Worm (Caenorhabditis elegans) whole organism, L4 larva: ENCODE measurements around the gene tsr-2.

Experiments
- D1046.2 ChIP-seq: fragments of 200-800 bp; sonication (Bioruptor generic); IDR thresholded peaks from 2 replicates; pipeline ENCODE4 v1.3.6; 2022; ENCODE audit warnings: missing genetic modification characterization, missing compliant biosample characterization
- F37D6.2 ChIP-seq: sonication (generic microtip); optimal IDR thresholded peaks from 2 replicates; lab custom pipeline; 2016; ENCODE audit warnings: mild to moderate bottlenecking, missing genetic modification characterization, missing compliant biosample characterization
- F44E2.7 ChIP-seq: fragments of 200-800 bp; sonication (Bioruptor generic); IDR thresholded peaks from 2 replicates; pipeline ENCODE4 v2.1.2; 2022; ENCODE audit warnings: missing genetic modification characterization, missing compliant biosample characterization
- T20F7.1 ChIP-seq: fragments of 200-800 bp; sonication (Bioruptor generic); optimal IDR thresholded peaks from 2 replicates; lab custom pipeline; 2018; ENCODE audit warnings: mild to moderate bottlenecking, missing genetic modification characterization, missing compliant biosample characterization
- T26A8.4 ChIP-seq: fragments of 200-800 bp; sonication (Bioruptor generic); IDR thresholded peaks from 2 replicates; pipeline ENCODE4 v1.3.6; 2022; ENCODE audit warnings: missing genetic modification characterization, missing compliant biosample characterization
- ZK546.5 ChIP-seq, 2 experiments: sonication (generic microtip); optimal IDR thresholded peaks; 2 replicates each; lab custom pipeline; 2017; ENCODE audit warnings: missing biosample characterization in 2 of 2, missing genetic modification characterization in 2 of 2
- aha-1 ChIP-seq: fragments of 150-350 bp; peaks from one replicate; lab custom pipeline; 2014; ENCODE audit warnings: missing biosample characterization, missing genetic modification characterization
- ama-1 ChIP-seq: fragments of 150-350 bp; optimal IDR thresholded peaks from 2 replicates; lab custom pipeline; 2014; ENCODE audit warnings: inconsistent platforms, mixed read lengths
- arid-1 ChIP-seq: fragments of 200-800 bp; sonication (Bioruptor generic); conservative IDR thresholded peaks from 2 replicates; pipeline ENCODE4 v1.3.6; 2022; ENCODE audit warnings: missing genetic modification reagents, missing genetic modification characterization, missing compliant biosample characterization
- attf-4 ChIP-seq: sonication (generic microtip); optimal IDR thresholded peaks from 3 replicates; lab custom pipeline; 2017; ENCODE audit warnings: missing biosample characterization, missing genetic modification characterization
- ceh-20 ChIP-seq: fragments of 200-800 bp; sonication (Bioruptor generic); IDR thresholded peaks from 2 replicates; pipeline ENCODE4 v1.3.6; 2022; ENCODE audit warnings: missing genetic modification reagents, missing genetic modification characterization, missing compliant biosample characterization
- ctbp-1 ChIP-seq: fragments of 200-800 bp; sonication (Bioruptor generic); IDR thresholded peaks from 2 replicates; pipeline ENCODE4 v1.3.6; 2022; ENCODE audit warnings: missing genetic modification reagents, missing genetic modification characterization, missing compliant biosample characterization
- daf-16 ChIP-seq, 3 experiments: sonication (generic microtip); optimal IDR thresholded peaks; 2 replicates each; lab custom pipeline; 2016 to 2017; ENCODE audit warnings: missing genetic modification characterization in 3 of 3, missing genetic modification reagents in 3 of 3, mild to moderate bottlenecking in 2 of 3, missing compliant biosample characterization in 2 of 3, missing biosample characterization in 1 of 3, moderate library complexity in 1 of 3
- daf-8 ChIP-seq: fragments of 200-800 bp; sonication (Bioruptor generic); IDR thresholded peaks from 2 replicates; pipeline ENCODE4 v1.3.6; 2022; ENCODE audit warnings: missing genetic modification characterization, missing compliant biosample characterization
- dmd-6 ChIP-seq: fragments of 200-800 bp; sonication (Bioruptor generic); IDR thresholded peaks from 2 replicates; pipeline ENCODE4 v1.3.6; 2022; ENCODE audit warnings: missing genetic modification reagents, missing genetic modification characterization, missing compliant biosample characterization
- dmd-9 ChIP-seq: fragments of 200-800 bp; sonication (Bioruptor generic); IDR thresholded peaks from 2 replicates; pipeline ENCODE4 v1.3.6; 2022; ENCODE audit warnings: missing genetic modification reagents, missing genetic modification characterization, missing compliant biosample characterization
- dve-1 ChIP-seq: sonication (generic microtip); optimal IDR thresholded peaks from 2 replicates; lab custom pipeline; 2017; ENCODE audit warnings: antibody characterized with exemption, mild to moderate bottlenecking, missing genetic modification characterization, missing compliant biosample characterization; ENCODE audit not compliant: insufficient read depth
- egl-27 ChIP-seq: sonication (generic microtip); optimal IDR thresholded peaks from 3 replicates; lab custom pipeline; 2017; ENCODE audit warnings: missing biosample characterization, missing genetic modification reagents, missing genetic modification characterization
- hif-1 ChIP-seq, 2 experiments: sonication (generic microtip); optimal IDR thresholded peaks; 2 replicates each; lab custom pipeline; 2016 to 2017; ENCODE audit warnings: missing compliant biosample characterization in 2 of 2, missing genetic modification characterization in 2 of 2, missing genetic modification reagents in 2 of 2, missing genotype in 2 of 2, mild to moderate bottlenecking in 1 of 2
- hlh-11 ChIP-seq: fragments of 200-800 bp; sonication (Bioruptor generic); optimal IDR thresholded peaks from 2 replicates; lab custom pipeline; 2018; ENCODE audit warnings: mild to moderate bottlenecking, missing genetic modification characterization, missing compliant biosample characterization
- hlh-30 ChIP-seq: sonication (generic microtip); optimal IDR thresholded peaks from 2 replicates; lab custom pipeline; 2017; ENCODE audit warnings: antibody characterized with exemption, mild to moderate bottlenecking, missing genetic modification characterization, missing compliant biosample characterization; ENCODE audit not compliant: insufficient read depth
- hmg-1.1 ChIP-seq: fragments of 200-800 bp; sonication (Bioruptor generic); IDR thresholded peaks from 2 replicates; pipeline ENCODE4 v1.3.6; 2022; ENCODE audit warnings: missing genetic modification reagents, missing genetic modification characterization, missing compliant biosample characterization
- lin-38 ChIP-seq: fragments of 200-800 bp; sonication (Bioruptor generic); IDR thresholded peaks from 2 replicates; pipeline ENCODE4 v1.3.6; 2022; ENCODE audit warnings: missing genetic modification reagents, missing genetic modification characterization, missing compliant biosample characterization
- lsy-2 ChIP-seq, 2 experiments: fragments of 150-350 bp in 1 of 2; sonication (generic microtip) in 1 of 2; optimal IDR thresholded peaks; 2 replicates each; lab custom pipeline; 2014 to 2017; ENCODE audit warnings: missing biosample characterization in 2 of 2, missing genetic modification characterization in 2 of 2
- madf-5 ChIP-seq, 2 experiments: fragments of 200-800 bp; sonication (Bioruptor generic); IDR thresholded peaks; 2 replicates each; pipeline ENCODE4 v1.3.6; 2022; ENCODE audit warnings: missing compliant biosample characterization in 2 of 2, missing genetic modification characterization in 2 of 2
- mdl-1 ChIP-seq, 2 experiments: fragments of 150-350 bp in 1 of 2; sonication (generic microtip) in 1 of 2; optimal IDR thresholded peaks; 2 replicates each; lab custom pipeline; 2014 to 2017; ENCODE audit warnings: missing biosample characterization in 2 of 2, missing genetic modification characterization in 2 of 2
- mes-2 ChIP-seq: sonication (generic microtip); optimal IDR thresholded peaks from 2 replicates; lab custom pipeline; 2016; ENCODE audit warnings: missing genotype, mild to moderate bottlenecking, missing genetic modification characterization, missing compliant biosample characterization; ENCODE audit not compliant: poor library complexity, severe bottlenecking
- mxl-3 ChIP-seq: fragments of 200-800 bp; sonication (Bioruptor generic); optimal IDR thresholded peaks from 2 replicates; lab custom pipeline; 2018; ENCODE audit warnings: mild to moderate bottlenecking, missing genetic modification characterization, missing compliant biosample characterization
- nhr-102 ChIP-seq: sonication (generic microtip); optimal IDR thresholded peaks from 2 replicates; lab custom pipeline; 2016; ENCODE audit warnings: mild to moderate bottlenecking, missing genetic modification characterization, moderate library complexity, missing compliant biosample characterization
- nhr-11 ChIP-seq: fragments of 150-350 bp; optimal IDR thresholded peaks from 2 replicates; lab custom pipeline; 2014; ENCODE audit warnings: missing biosample characterization, missing genetic modification characterization
- nhr-25 ChIP-seq: sonication (generic microtip); optimal IDR thresholded peaks from 2 replicates; lab custom pipeline; 2017; ENCODE audit warnings: missing genetic modification characterization, mild to moderate bottlenecking, missing compliant biosample characterization, antibody characterized with exemption, moderate library complexity, borderline replicate concordance; ENCODE audit not compliant: insufficient read depth
- nhr-6 ChIP-seq: fragments of 150-350 bp; optimal IDR thresholded peaks from 2 replicates; lab custom pipeline; 2014; ENCODE audit warnings: missing biosample characterization, missing genetic modification characterization
- pha-4 ChIP-seq, 2 experiments: fragments of 150-350 bp in 1 of 2; fragments of 200-800 bp in 1 of 2; sonication (Bioruptor generic) in 1 of 2; IDR thresholded peaks in 1 of 2; optimal IDR thresholded peaks in 1 of 2; 2 replicates each; pipeline versions ENCODE4 v1.3.6 to Lab custom; 2014 to 2022; ENCODE audit warnings: missing genetic modification characterization in 2 of 2, missing genetic modification reagents in 2 of 2, missing biosample characterization in 1 of 2, missing compliant biosample characterization in 1 of 2
- php-3 ChIP-seq: fragments of 200-800 bp; sonication (Bioruptor generic); IDR thresholded peaks from 2 replicates; pipeline ENCODE4 v1.3.6; 2022; ENCODE audit warnings: missing genetic modification reagents, missing genetic modification characterization, missing compliant biosample characterization
- pqm-1 ChIP-seq: sonication (generic microtip); optimal IDR thresholded peaks from 2 replicates; lab custom pipeline; 2017; ENCODE audit warnings: missing biosample characterization, missing genetic modification characterization
- rbr-2 ChIP-seq: sonication (generic microtip); optimal IDR thresholded peaks from 2 replicates; lab custom pipeline; 2016; ENCODE audit warnings: missing genotype, missing genetic modification characterization, missing compliant biosample characterization
- saeg-2 ChIP-seq: fragments of 200-800 bp; sonication (Bioruptor generic); IDR thresholded peaks from 2 replicates; pipeline ENCODE4 v1.3.6; 2022; ENCODE audit warnings: missing genetic modification reagents, missing genetic modification characterization, missing compliant biosample characterization
- snpc-1.2 ChIP-seq: fragments of 200-800 bp; sonication (Bioruptor generic); IDR thresholded peaks from 2 replicates; pipeline ENCODE4 v1.3.6; 2022; ENCODE audit warnings: missing genetic modification reagents, missing genetic modification characterization, missing compliant biosample characterization
- snpc-4 ChIP-seq: fragments of 150-350 bp; optimal IDR thresholded peaks from 2 replicates; lab custom pipeline; 2014; ENCODE audit warnings: missing biosample characterization, missing genetic modification characterization
- tag-97 ChIP-seq: fragments of 200-800 bp; sonication (Bioruptor generic); IDR thresholded peaks from 2 replicates; pipeline ENCODE4 v1.3.6; 2022; ENCODE audit warnings: missing genetic modification characterization, missing compliant biosample characterization
- unc-39 ChIP-seq: sonication (generic microtip); optimal IDR thresholded peaks from 2 replicates; lab custom pipeline; 2017; ENCODE audit warnings: missing biosample characterization, missing genetic modification characterization
- ztf-7 ChIP-seq: fragments of 150-350 bp; optimal IDR thresholded peaks from 2 replicates; lab custom pipeline; 2014; ENCODE audit warnings: missing biosample characterization, missing genetic modification characterization

tsr-2 gene

DNA sequence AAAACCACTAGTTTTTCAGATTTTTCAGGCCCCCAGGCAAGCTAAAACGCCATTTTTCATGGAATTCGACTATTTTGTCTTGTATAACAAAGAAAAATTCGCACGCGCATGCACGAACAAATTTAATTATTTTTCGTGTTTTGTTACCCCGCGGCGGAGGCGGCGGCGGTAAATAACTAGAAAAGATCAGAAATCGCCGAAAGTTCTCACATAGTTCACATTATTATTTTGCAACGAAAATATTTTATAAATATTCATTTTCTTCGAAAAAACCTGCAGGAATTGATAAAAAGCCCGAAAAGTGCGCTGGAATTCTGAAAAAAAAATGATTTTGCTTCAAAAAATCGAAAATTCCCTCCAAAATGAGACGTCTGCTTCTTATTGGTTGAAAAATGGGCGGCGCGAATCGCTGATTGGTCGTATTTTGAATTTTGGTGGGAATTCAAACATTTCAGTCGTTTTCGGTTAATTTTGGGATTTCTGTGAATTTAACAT lies 1.1 kb downstream of the tsr-2 start (continued):
- no peak for TF ChIP-seq F37D6.2 (tag; lab: Kevin White, UChicago)
- peak in 1 of 2 experiments; percentile 35 for TF ChIP-seq hif-1 (tag; optimal IDR thresholded peaks at IDR 0.05; lab: Kevin White, UChicago)
- no peak for TF ChIP-seq mxl-3 (GFP tag; lab: Kevin White, UChicago)
- TF ChIP-seq nhr-25 (tag; lab: Kevin White, UChicago) = no peak
- peak; percentile 50 for TF ChIP-seq ama-1 (lab: Kevin White, UChicago)
- TF ChIP-seq T20F7.1 (GFP tag; lab: Kevin White, UChicago) = no peak
- TF ChIP-seq lin-38 (GFP tag; lab: Robert Waterston, UW) = peak; percentile 62
- TF ChIP-seq egl-27 (tag; lab: Kevin White, UChicago) = no peak
- no peak for TF ChIP-seq mes-2 (tag; lab: Kevin White, UChicago)
- no peak for TF ChIP-seq ceh-20 (GFP tag; lab: Robert Waterston, UW)
- TF ChIP-seq nhr-102 (tag; lab: Kevin White, UChicago) = no peak
- TF ChIP-seq F44E2.7 = no peak
- no peak for TF ChIP-seq ztf-7
- TF ChIP-seq unc-39 (tag; lab: Kevin White, UChicago) = no peak
- TF ChIP-seq daf-8 (GFP tag; lab: Robert Waterston, UW) = no peak
- TF ChIP-seq hmg-1.1 (GFP tag; lab: Robert Waterston, UW) = no peak
- TF ChIP-seq ctbp-1 (GFP tag; lab: Robert Waterston, UW) = no peak
- no peak for TF ChIP-seq attf-4 (tag; lab: Kevin White, UChicago)
- TF ChIP-seq arid-1 (GFP tag; lab: Robert Waterston, UW) = peak; percentile 40; the same call in 1 of the 2 replicates
- no peak for TF ChIP-seq dmd-9 (GFP tag; lab: Robert Waterston, UW)
- no peak for TF ChIP-seq ZK546.5 (tag; optimal IDR thresholded peaks at IDR 0.05; lab: Kevin White, UChicago)
- TF ChIP-seq saeg-2 (GFP tag; lab: Robert Waterston, UW) = no peak
- TF ChIP-seq tag-97 (GFP tag; lab: Robert Waterston, UW) = no peak
- peak; percentile 65 for TF ChIP-seq aha-1 (tag; lab: Kevin White, UChicago)
- TF ChIP-seq lsy-2 (tag; optimal IDR thresholded peaks at IDR 0.05; lab: Kevin White, UChicago) = peak in 1 of 2 experiments; percentile 59
- no peak for TF ChIP-seq pqm-1
- TF ChIP-seq nhr-11 (tag; lab: Kevin White, UChicago) = no peak
- no peak for TF ChIP-seq pha-4 (GFP tag; IDR thresholded peaks at IDR 0.05; lab: Robert Waterston, UW)
- TF ChIP-seq pha-4 (tag; optimal IDR thresholded peaks at IDR 0.05; lab: Kevin White, UChicago) = no peak
- no peak; the same call in 1 of the 2 replicates for TF ChIP-seq snpc-1.2 (GFP tag; lab: Robert Waterston, UW)
- no peak for TF ChIP-seq php-3
- TF ChIP-seq snpc-4 (tag; lab: Kevin White, UChicago) = no peak
- no peak for TF ChIP-seq D1046.2
- TF ChIP-seq dmd-6 = no peak
- no peak; the same call in 1 of the 2 replicates for TF ChIP-seq T26A8.4

- TF ChIP-seq hmg-1.1 (GFP tag; lab: Robert Waterston, UW) (no peak), hlh-11 (tag; lab: Kevin White, UChicago) (peak; percentile 8), hif-1 (tag; optimal IDR thresholded peaks at IDR 0.05; lab: Kevin White, UChicago) (peak in 1 of 2 experiments; percentile 3), ama-1 (lab: Kevin White, UChicago) (no peak), dve-1 (tag; lab: Kevin White, UChicago) (peak; percentile 24), daf-16 (GFP tag; optimal IDR thresholded peaks at IDR 0.05; lab: Kevin White, UChicago) (no peak), daf-16 (tag; optimal IDR thresholded peaks at IDR 0.05; lab: Kevin White, UChicago) (peak; percentile 89), hlh-30 (tag; lab: Kevin White, UChicago) (peak; percentile 31), rbr-2 (peak; percentile 26), madf-5 (GFP tag; IDR thresholded peaks at IDR 0.05; lab: Robert Waterston, UW) (no peak), nhr-11 (tag; lab: Kevin White, UChicago) (peak; percentile 82), daf-8 (GFP tag; lab: Robert Waterston, UW) (no peak), mdl-1 (tag; optimal IDR thresholded peaks at IDR 0.05; lab: Kevin White, UChicago) (peak in 1 of 2 experiments; percentile 37), lsy-2 (tag; optimal IDR thresholded peaks at IDR 0.05; lab: Kevin White, UChicago) (peak in 1 of 2 experiments; percentile 28), nhr-6 (peak; percentile 22)
These were observed 2.3 kb downstream of the tsr-2 start for ce11 chrIV:16658731-16659130.
